Worm (Caenorhabditis elegans): ENCODE measurements around the gene pes-23.

DNA sequence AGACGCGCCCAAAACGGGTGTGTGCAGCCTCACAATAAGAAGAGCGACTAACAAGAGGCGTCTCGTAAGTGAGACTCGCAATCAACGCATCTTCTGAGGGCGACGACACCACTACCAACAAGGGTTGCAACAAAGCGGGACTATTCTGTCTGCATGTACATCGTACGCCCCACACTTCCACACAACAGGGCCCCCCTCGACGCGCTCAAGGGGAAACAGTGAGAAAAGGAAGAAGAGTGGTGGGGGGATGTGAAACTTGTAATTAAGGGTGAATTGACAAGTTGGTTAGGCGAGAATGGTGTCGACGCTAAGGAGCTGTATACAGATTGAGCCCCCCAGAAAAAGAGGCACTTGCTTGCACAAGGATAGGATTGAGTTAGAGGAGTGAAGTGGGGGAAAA is 52.2 kb downstream of the pes-23 start:
- TF ChIP-seq ceh-36 (tag; optimal IDR thresholded peaks at IDR 0.05), result no peak
- TF ChIP-seq ceh-13 (GFP tag; optimal IDR thresholded peaks at IDR 0.05), result no peak
- no peak for TF ChIP-seq tbx-11 (GFP tag; IDR thresholded peaks at IDR 0.05)
- no peak for TF ChIP-seq ama-1 (optimal IDR thresholded peaks at IDR 0.05)
- no peak for TF ChIP-seq pes-1 (GFP tag; IDR thresholded peaks at IDR 0.05)
- no peak for TF ChIP-seq aly-1 (tag; optimal IDR thresholded peaks at IDR 0.05)
- no peak for TF ChIP-seq hmbx-1 (tag; optimal IDR thresholded peaks at IDR 0.05)
- no peak for TF ChIP-seq flt-1 (GFP tag; IDR thresholded peaks at IDR 0.05)
- TF ChIP-seq hmg-4 (GFP tag; optimal IDR thresholded peaks at IDR 0.05), result no peak
- no peak for TF ChIP-seq sea-1 (GFP tag; conservative IDR thresholded peaks at IDR 0.05)
